Worm (Caenorhabditis elegans) whole organism, early embryonic: Measurements from ENCODE around the gene F53F1.6.

Experiments used
- ama-1 ChIP-seq: fragments of 150-350 bp; optimal IDR thresholded peaks from 2 replicates; lab custom pipeline; 2014
- ceh-36 ChIP-seq: sonication (generic microtip); optimal IDR thresholded peaks from 2 replicates; lab custom pipeline; 2016; ENCODE audit warnings: missing genetic modification characterization, inconsistent platforms, missing compliant biosample characterization
- ets-7 ChIP-seq: sonication (generic microtip); optimal IDR thresholded peaks from 2 replicates; lab custom pipeline; 2016; ENCODE audit warnings: missing genotype, missing genetic modification characterization, missing compliant biosample characterization
- flt-1 ChIP-seq: fragments of 200-800 bp; sonication (Bioruptor generic); IDR thresholded peaks from 2 replicates; pipeline ENCODE4 v1.3.6; 2022; ENCODE audit warnings: missing genetic modification characterization, missing compliant biosample characterization
- hmbx-1 ChIP-seq: sonication (generic microtip); optimal IDR thresholded peaks from 2 replicates; lab custom pipeline; 2016; ENCODE audit warnings: mild to moderate bottlenecking, missing genetic modification characterization, missing compliant biosample characterization
- hnd-1 ChIP-seq: sonication (generic microtip); optimal IDR thresholded peaks from 2 replicates; lab custom pipeline; 2016; ENCODE audit warnings: missing genetic modification characterization, missing compliant biosample characterization
- pes-1 ChIP-seq: fragments of 200-800 bp; sonication (Bioruptor generic); IDR thresholded peaks from 2 replicates; pipeline ENCODE4 v1.3.6; 2022; ENCODE audit warnings: missing genetic modification reagents, missing genetic modification characterization, missing compliant biosample characterization
- scrt-1 ChIP-seq: fragments of 200-800 bp; sonication (Bioruptor generic); IDR thresholded peaks from 2 replicates; pipeline ENCODE4 v1.3.6; 2022; ENCODE audit warnings: missing genetic modification characterization, missing compliant biosample characterization

- TF ChIP-seq ama-1 (lab: Kevin White, UChicago) (no peak), scrt-1 (no peak), flt-1 (GFP tag; lab: Robert Waterston, UW) (no peak), ceh-36 (no peak), ets-7 (tag; lab: Kevin White, UChicago) (no peak), hnd-1 (no peak), pes-1 (GFP tag; lab: Robert Waterston, UW) (no peak), hmbx-1 (no peak)
Observed at ce11 chrV:13367024-13367423, 50.4 kb downstream of the F53F1.6 start, which contains the start of gene srx-125.
